Fruit fly (Drosophila melanogaster): ENCODE results near the gene Cpr62Bb.

dm6 chr3L:1861400-1861793, 26.4 kb upstream of the Cpr62Bb start:
- no peak for TF ChIP-seq yki (optimal IDR thresholded peaks at IDR 0.05)
- no peak for TF ChIP-seq zen (tag; optimal IDR thresholded peaks at IDR 0.05)
